Fruit fly (Drosophila melanogaster) whole organism, embryonic: Measurements from ENCODE around the gene Sec15.

Experiments
- ATbp ChIP-seq: fragments of 200-800 bp; sonication (Bioruptor generic); optimal IDR thresholded peaks from 2 replicates; lab custom pipeline; 2017; ENCODE audit warnings: missing biosample characterization, mild to moderate bottlenecking, missing genetic modification characterization, missing genetic modification reagents
- Ada2b ChIP-seq: fragments of 200-800 bp; sonication (Bioruptor generic); IDR thresholded peaks from 2 replicates; pipeline ENCODE4 v1.3.6; 2022; ENCODE audit warnings: missing biosample characterization, missing genetic modification characterization
- Adf1 ChIP-seq: fragments of 200-800 bp; sonication (Bioruptor generic); IDR thresholded peaks from 2 replicates; pipeline ENCODE4 v1.3.6; 2022; ENCODE audit warnings: missing biosample characterization, missing genetic modification characterization
- Bgb ChIP-seq: fragments of 200-800 bp; sonication (Bioruptor generic); IDR thresholded peaks from 2 replicates; pipeline ENCODE4 v1.3.6; 2022; ENCODE audit warnings: missing biosample characterization, missing genetic modification characterization; ENCODE audit not compliant: partially characterized antibody
- CG12104 ChIP-seq: fragments of 200-800 bp; sonication (Bioruptor generic); optimal IDR thresholded peaks from 3 replicates; lab custom pipeline; 2016; ENCODE audit warnings: missing biosample characterization, missing genetic modification characterization
- CG12155 ChIP-seq: fragments of 200-800 bp; sonication (Bioruptor generic); optimal IDR thresholded peaks from 3 replicates; lab custom pipeline; 2016; ENCODE audit warnings: missing biosample characterization, missing genetic modification characterization
- CG13424 ChIP-seq: fragments of 200-800 bp; sonication (Bioruptor generic); optimal IDR thresholded peaks from 2 replicates; lab custom pipeline; 2019; ENCODE audit warnings: missing biosample characterization, mild to moderate bottlenecking, missing genetic modification characterization, moderate library complexity
- CG14014 ChIP-seq: fragments of 200-800 bp; sonication (Bioruptor generic); IDR thresholded peaks from 2 replicates; pipeline ENCODE4 v1.3.6; 2022; ENCODE audit warnings: missing biosample characterization, missing genetic modification characterization
- CG14050 ChIP-seq: fragments of 200-800 bp; sonication (Bioruptor generic); IDR thresholded peaks from 3 replicates; pipeline ENCODE4 v1.3.6; 2022; ENCODE audit warnings: missing biosample characterization, missing genetic modification characterization
- CG16813 ChIP-seq: fragments of 200-800 bp; sonication (Bioruptor generic); IDR thresholded peaks from 3 replicates; pipeline ENCODE4 v1.3.6; 2022; ENCODE audit warnings: missing biosample characterization, missing genetic modification characterization; ENCODE audit not compliant: partially characterized antibody
- CG1832 ChIP-seq: fragments of 200-800 bp; sonication (Bioruptor generic); optimal IDR thresholded peaks from 2 replicates; lab custom pipeline; 2017; ENCODE audit warnings: missing biosample characterization, mild to moderate bottlenecking, missing genetic modification characterization, inconsistent platforms
- CG18599 ChIP-seq: fragments of 200-800 bp; sonication (Bioruptor generic); optimal IDR thresholded peaks from 3 replicates; lab custom pipeline; 2017; ENCODE audit warnings: missing biosample characterization, missing genetic modification characterization, mild to moderate bottlenecking, moderate library complexity, missing genetic modification reagents
- CG2120 ChIP-seq: fragments of 200-800 bp; sonication (Bioruptor generic); optimal IDR thresholded peaks from 3 replicates; lab custom pipeline; 2016; ENCODE audit warnings: missing biosample characterization, missing genetic modification characterization
- CG2875 ChIP-seq: fragments of 200-800 bp; sonication (Bioruptor generic); optimal IDR thresholded peaks from 2 replicates; lab custom pipeline; 2017; ENCODE audit warnings: missing biosample characterization, mild to moderate bottlenecking, missing genetic modification characterization, missing genetic modification reagents
- CG30403 ChIP-seq: fragments of 200-800 bp; sonication (Bioruptor generic); optimal IDR thresholded peaks from 3 replicates; lab custom pipeline; 2016; ENCODE audit warnings: missing biosample characterization, missing genetic modification characterization
- CG3407 ChIP-seq: fragments of 200-800 bp; sonication (Bioruptor generic); optimal IDR thresholded peaks from 2 replicates; lab custom pipeline; 2018; ENCODE audit warnings: missing biosample characterization, mild to moderate bottlenecking, missing genetic modification characterization
- CG34224 ChIP-seq: fragments of 200-800 bp; sonication (Bioruptor generic); IDR thresholded peaks from 3 replicates; pipeline ENCODE4 v1.3.6; 2022; ENCODE audit warnings: missing biosample characterization, missing genetic modification characterization; ENCODE audit not compliant: partially characterized antibody
- CG3847 ChIP-seq: fragments of 200-800 bp; sonication (Bioruptor generic); IDR thresholded peaks from 2 replicates; pipeline ENCODE4 v1.3.6; 2022; ENCODE audit warnings: missing biosample characterization, missing genetic modification characterization
- CG4854 ChIP-seq: fragments of 200-800 bp; sonication (Bioruptor generic); optimal IDR thresholded peaks from 2 replicates; lab custom pipeline; 2016; ENCODE audit warnings: missing biosample characterization, missing genetic modification characterization, inconsistent platforms
- CG6689 ChIP-seq: fragments of 200-800 bp; sonication (Bioruptor generic); IDR thresholded peaks from 2 replicates; pipeline ENCODE4 v1.3.6; 2022; ENCODE audit warnings: missing biosample characterization, missing genetic modification characterization
- CG7786 ChIP-seq: fragments of 200-800 bp; sonication (Bioruptor generic); optimal IDR thresholded peaks from 2 replicates; lab custom pipeline; 2016; ENCODE audit warnings: missing biosample characterization, missing genetic modification characterization
- Dad ChIP-seq: fragments of 200-800 bp; sonication (Bioruptor generic); optimal IDR thresholded peaks from 3 replicates; lab custom pipeline; 2016; ENCODE audit warnings: missing biosample characterization, missing genetic modification characterization
- Doc2 ChIP-seq: fragments of 200-800 bp; sonication (Bioruptor generic); IDR thresholded peaks from 2 replicates; pipeline ENCODE4 v1.3.6; 2022; ENCODE audit warnings: missing biosample characterization, missing genetic modification characterization
- E2f2 ChIP-seq: fragments of 200-800 bp; sonication (Bioruptor generic); IDR thresholded peaks from 2 replicates; pipeline ENCODE4 v1.3.6; 2022; ENCODE audit warnings: missing biosample characterization, missing genetic modification characterization
- Ets97D ChIP-seq: fragments of 200-800 bp; sonication (Bioruptor generic); optimal IDR thresholded peaks from 3 replicates; lab custom pipeline; 2016; ENCODE audit warnings: missing biosample characterization, missing genetic modification characterization
- Fer3 ChIP-seq: fragments of 200-800 bp; sonication (Bioruptor generic); optimal IDR thresholded peaks from 2 replicates; lab custom pipeline; 2018; ENCODE audit warnings: missing biosample characterization, mild to moderate bottlenecking, missing genetic modification characterization, moderate library complexity
- HLH4C ChIP-seq: fragments of 200-800 bp; sonication (Bioruptor generic); IDR thresholded peaks from 3 replicates; pipeline ENCODE4 v1.3.6; 2022; ENCODE audit warnings: missing biosample characterization, missing genetic modification characterization; ENCODE audit not compliant: partially characterized antibody
- Lhr ChIP-seq: fragments of 200-800 bp; sonication (Bioruptor generic); optimal IDR thresholded peaks from 3 replicates; lab custom pipeline; 2017; ENCODE audit warnings: mild to moderate bottlenecking, missing biosample characterization, missing genetic modification reagents, missing genetic modification characterization
- Myb ChIP-seq: fragments of 200-800 bp; sonication (Bioruptor generic); optimal IDR thresholded peaks from 2 replicates; lab custom pipeline; 2016; ENCODE audit warnings: missing biosample characterization, missing genetic modification characterization
- NfI ChIP-seq: fragments of 200-800 bp; sonication (Bioruptor generic); optimal IDR thresholded peaks from 3 replicates; lab custom pipeline; 2018; ENCODE audit warnings: missing biosample characterization, mild to moderate bottlenecking, missing genetic modification characterization, moderate library complexity
- Opbp ChIP-seq: fragments of 200-800 bp; sonication (Bioruptor generic); IDR thresholded peaks from 3 replicates; pipeline ENCODE4 v1.3.6; 2022; ENCODE audit warnings: missing biosample characterization, missing genetic modification characterization; ENCODE audit not compliant: partially characterized antibody
- Side ChIP-seq: fragments of 200-800 bp; sonication (Bioruptor generic); optimal IDR thresholded peaks from 2 replicates; lab custom pipeline; 2016; ENCODE audit warnings: missing biosample characterization, missing genetic modification characterization
- Sry-δ ChIP-seq: fragments of 200-800 bp; sonication (Bioruptor generic); optimal IDR thresholded peaks from 2 replicates; lab custom pipeline; 2016; ENCODE audit warnings: missing biosample characterization, missing genetic modification characterization
- bcd ChIP-seq: fragments of 200-800 bp; sonication (Bioruptor generic); optimal IDR thresholded peaks from 2 replicates; lab custom pipeline; 2017; ENCODE audit warnings: missing biosample characterization, mild to moderate bottlenecking, missing genetic modification characterization
- bowl ChIP-seq: fragments of 200-800 bp; sonication (Bioruptor generic); IDR thresholded peaks from 2 replicates; pipeline ENCODE4 v1.3.6; 2022; ENCODE audit warnings: missing biosample characterization, missing genetic modification characterization
- cad ChIP-seq: fragments of >200 bp; optimal IDR thresholded peaks from 2 replicates; lab custom pipeline; 2017; ENCODE audit warnings: missing biosample characterization, missing genetic modification characterization
- ems ChIP-seq: fragments of 200-800 bp; sonication (Bioruptor generic); optimal IDR thresholded peaks from 3 replicates; lab custom pipeline; 2016; ENCODE audit warnings: missing biosample characterization, missing genetic modification characterization
- fru ChIP-seq: fragments of >200 bp; optimal IDR thresholded peaks from 2 replicates; lab custom pipeline; 2017
- gro ChIP-seq: fragments of 200-800 bp; sonication (Bioruptor generic); optimal IDR thresholded peaks from 2 replicates; lab custom pipeline; 2016; ENCODE audit warnings: missing biosample characterization, missing genetic modification characterization
- hkb ChIP-seq, 2 experiments: fragments of 200-800 bp in 1 of 2; fragments of >200 bp in 1 of 2; sonication (Bioruptor generic) in 1 of 2; IDR thresholded peaks in 1 of 2; optimal IDR thresholded peaks in 1 of 2; 2 replicates each; pipeline versions ENCODE4 v1.3.6 to Lab custom; 2017 to 2022; ENCODE audit warnings: missing biosample characterization in 1 of 2, missing genetic modification characterization in 1 of 2
- inv ChIP-seq: fragments of 200-800 bp; sonication (Bioruptor generic); IDR thresholded peaks from 2 replicates; pipeline ENCODE4 v1.3.6; 2022; ENCODE audit warnings: missing biosample characterization, missing genetic modification characterization; ENCODE audit not compliant: partially characterized antibody
- knrl ChIP-seq: fragments of 200-800 bp; sonication (Bioruptor generic); IDR thresholded peaks from 3 replicates; pipeline ENCODE4 v1.3.6; 2022; ENCODE audit warnings: missing biosample characterization, missing genetic modification characterization; ENCODE audit not compliant: partially characterized antibody
- nmo ChIP-seq: fragments of 200-800 bp; sonication (Bioruptor generic); optimal IDR thresholded peaks from 2 replicates; lab custom pipeline; 2018; ENCODE audit warnings: missing biosample characterization, mild to moderate bottlenecking, missing genetic modification characterization, moderate library complexity
- pzg ChIP-seq: fragments of 200-800 bp; sonication (Bioruptor generic); optimal IDR thresholded peaks from 3 replicates; lab custom pipeline; 2018; ENCODE audit warnings: missing biosample characterization, mild to moderate bottlenecking, missing genetic modification characterization, moderate library complexity
- sens ChIP-seq: fragments of 200-800 bp; sonication (Bioruptor generic); peaks from one replicate; lab custom pipeline; 2016; ENCODE audit warnings: missing biosample characterization, missing genetic modification characterization
- slbo ChIP-seq: fragments of 200-800 bp; sonication (Bioruptor generic); IDR thresholded peaks from 2 replicates; pipeline ENCODE4 v1.3.6; 2022; ENCODE audit warnings: missing biosample characterization, missing genetic modification characterization
- slou ChIP-seq: fragments of 200-800 bp; sonication (Bioruptor generic); optimal IDR thresholded peaks from 3 replicates; lab custom pipeline; 2016; ENCODE audit warnings: missing biosample characterization, missing genetic modification characterization
- so ChIP-seq: fragments of 200-800 bp; sonication (Bioruptor generic); IDR thresholded peaks from 3 replicates; pipeline ENCODE4 v1.3.6; 2022; ENCODE audit warnings: missing biosample characterization, missing genetic modification characterization
- tap ChIP-seq: fragments of 200-800 bp; optimal IDR thresholded peaks from 3 replicates; lab custom pipeline; 2019; ENCODE audit warnings: missing biosample characterization, mild to moderate bottlenecking, missing genetic modification characterization, moderate library complexity
- wdn ChIP-seq: fragments of 200-800 bp; sonication (Bioruptor generic); IDR thresholded peaks from 2 replicates; pipeline ENCODE4 v1.3.6; 2022; ENCODE audit warnings: missing biosample characterization, missing genetic modification characterization
- zfh1 ChIP-seq: fragments of 200-800 bp; sonication (Bioruptor generic); IDR thresholded peaks from 3 replicates; pipeline ENCODE4 v1.3.6; 2022; ENCODE audit warnings: missing biosample characterization, missing genetic modification characterization

Gene Sec15

dm6 chr3R:21118784-21119183, 11.0 kb upstream of the Sec15 start, which contains the start of gene Bdbt (continued):
- peak; percentile 77 for TF ChIP-seq sens (GFP tag; lab: Kevin White, UChicago)
- no peak for TF ChIP-seq zfh1
- TF ChIP-seq CG3407 (GFP tag; lab: Kevin White, UChicago) = no peak
- no peak for TF ChIP-seq bowl (GFP tag; lab: Robert Waterston, UW)
- TF ChIP-seq Opbp (GFP tag; lab: Robert Waterston, UW) = peak; percentile 73; the same call in 2 of the 3 replicates
- peak; percentile 14 for TF ChIP-seq Dad (GFP tag; lab: Kevin White, UChicago)
- peak; percentile 13 for TF ChIP-seq Sry-δ (GFP tag; lab: Kevin White, UChicago)
- TF ChIP-seq CG13424 (tag; lab: Kevin White, UChicago) = peak; percentile 5
- no peak for TF ChIP-seq CG7786 (GFP tag; lab: Kevin White, UChicago)
- peak; percentile 25 for TF ChIP-seq Fer3 (tag; lab: Kevin White, UChicago)
- TF ChIP-seq Myb (GFP tag; lab: Kevin White, UChicago) = peak; percentile 7
- TF ChIP-seq NfI (GFP tag; lab: Kevin White, UChicago) = peak; percentile 10
- peak; percentile 93 for TF ChIP-seq Bgb (GFP tag; lab: Robert Waterston, UW)
- TF ChIP-seq pzg (GFP tag; lab: Kevin White, UChicago) = peak; percentile 83
- no peak for TF ChIP-seq CG12104
- no peak for TF ChIP-seq CG4854 (GFP tag; lab: Kevin White, UChicago)
- peak; percentile 43 for TF ChIP-seq bcd
- no peak for TF ChIP-seq CG2875 (GFP tag; lab: Kevin White, UChicago)
- TF ChIP-seq hkb (optimal IDR thresholded peaks at IDR 0.05; lab: Kevin White, UChicago) = no peak
- peak; percentile 36; the same call in 1 of the 2 replicates for TF ChIP-seq hkb (GFP tag; IDR thresholded peaks at IDR 0.05; lab: Robert Waterston, UW)
- no peak for TF ChIP-seq ATbp (GFP tag; lab: Kevin White, UChicago)
- TF ChIP-seq ems (GFP tag; lab: Kevin White, UChicago) = peak; percentile 35
- peak; percentile 40 for TF ChIP-seq Lhr (GFP tag; lab: Kevin White, UChicago)
- TF ChIP-seq CG12155 = peak; percentile 21
- peak; percentile 77 for TF ChIP-seq inv (GFP tag; lab: Robert Waterston, UW)
- peak; percentile 10 for TF ChIP-seq Side (GFP tag; lab: Kevin White, UChicago)
- TF ChIP-seq Adf1 = no peak
- no peak for TF ChIP-seq slou (GFP tag; lab: Kevin White, UChicago)
- peak; percentile 69 for TF ChIP-seq CG2120
- no peak for TF ChIP-seq CG6689 (GFP tag; lab: Robert Waterston, UW)
- peak; percentile 52 for TF ChIP-seq Ets97D (GFP tag; lab: Kevin White, UChicago)
- TF ChIP-seq E2f2 (GFP tag; lab: Robert Waterston, UW) = peak; percentile 40
- peak; percentile 91 for TF ChIP-seq CG16813 (GFP tag; lab: Robert Waterston, UW)
- TF ChIP-seq fru (lab: Kevin White, UChicago) = no peak
- peak; percentile 45 for TF ChIP-seq nmo (GFP tag; lab: Kevin White, UChicago)
- TF ChIP-seq Doc2 = no peak
- peak; percentile 74 for TF ChIP-seq CG34224 (GFP tag; lab: Robert Waterston, UW)
- TF ChIP-seq gro (GFP tag; lab: Kevin White, UChicago) = peak; percentile 60
- no peak for TF ChIP-seq cad
- peak; percentile 52 for TF ChIP-seq CG3847 (GFP tag; lab: Robert Waterston, UW)
- TF ChIP-seq wdn (GFP tag; lab: Robert Waterston, UW) = no peak
- peak; percentile 68 for TF ChIP-seq slbo (GFP tag; lab: Robert Waterston, UW)
- no peak for TF ChIP-seq CG14050 (GFP tag; lab: Robert Waterston, UW)
- TF ChIP-seq HLH4C (GFP tag; lab: Robert Waterston, UW) = peak; percentile 98
- TF ChIP-seq CG14014 (GFP tag; lab: Robert Waterston, UW) = peak; percentile 49; the same call in 1 of the 2 replicates
- no peak for TF ChIP-seq CG18599
- TF ChIP-seq so = no peak
- 0 out of 2 replicates have a peak, but pooled peaks have one; percentile 38 for TF ChIP-seq Ada2b (GFP tag; lab: Robert Waterston, UW)
- TF ChIP-seq CG1832 (GFP tag; lab: Kevin White, UChicago) = no peak
- no peak for TF ChIP-seq tap
- TF ChIP-seq knrl = peak; percentile 54; the same call in 2 of the 3 replicates
- peak; percentile 39 for TF ChIP-seq CG30403 (GFP tag; lab: Kevin White, UChicago)
